Fruit fly (Drosophila melanogaster): ENCODE measurements around the gene cac.

DNA sequence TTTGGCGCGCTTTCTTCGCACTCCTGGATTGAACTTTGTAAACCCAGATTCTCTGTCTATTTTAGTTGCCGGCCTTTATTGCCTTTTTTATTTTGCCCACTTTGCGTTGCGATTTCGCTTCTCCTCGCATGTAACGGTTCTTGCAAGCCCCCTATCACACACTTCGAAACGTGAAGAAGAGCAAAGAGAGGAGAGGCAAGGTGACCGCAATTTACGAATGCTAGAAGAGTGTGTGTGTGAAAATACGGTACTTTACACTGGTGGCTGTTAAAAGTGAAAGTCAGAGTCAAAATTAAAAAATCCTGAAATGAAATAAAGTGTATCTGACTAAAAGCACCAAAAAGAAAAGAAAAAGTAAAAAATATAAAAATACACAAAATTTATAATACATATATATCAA, 90.7 kb downstream of the cac start:
- no peak for TF ChIP-seq CG10348 (GFP tag; IDR thresholded peaks at IDR 0.05)
- no peak for TF ChIP-seq CG8159 (tag; optimal IDR thresholded peaks at IDR 0.05)
- TF ChIP-seq CG13204 (GFP tag; optimal IDR thresholded peaks at IDR 0.05) = no peak
- TF ChIP-seq CG4496 (GFP tag; IDR thresholded peaks at IDR 0.05) = no peak
- no peak for TF ChIP-seq Pif1B (GFP tag; optimal IDR thresholded peaks at IDR 0.05)
- no peak for TF ChIP-seq CG9948 (tag; optimal IDR thresholded peaks at IDR 0.05)
- TF ChIP-seq CG8301 (tag; optimal IDR thresholded peaks at IDR 0.05) = no peak
- TF ChIP-seq CG34367 (tag; optimal IDR thresholded peaks at IDR 0.05) = no peak
- TF ChIP-seq CG32121 (GFP tag; IDR thresholded peaks at IDR 0.05) = no peak
- TF ChIP-seq D1 (tag; optimal IDR thresholded peaks at IDR 0.05) = no peak
- no peak for TF ChIP-seq Pif1A (GFP tag; optimal IDR thresholded peaks at IDR 0.05)
- TF ChIP-seq Snoo (tag; optimal IDR thresholded peaks at IDR 0.05) = no peak
- TF ChIP-seq CG15710 (tag; optimal IDR thresholded peaks at IDR 0.05) = no peak
